Fruit fly (Drosophila melanogaster): ENCODE results near the gene CG42832.

The CG42832 gene

dm6 chr3L:11648410-11648809 is 38.5 kb downstream of the CG42832 start, which contains the start of the genes RIOK1 and Polr3H (continued):
- TF ChIP-seq CG34422 (GFP tag; IDR thresholded peaks at IDR 0.05) (peak; percentile 76; the same call in 2 of the 3 replicates), gsb (GFP tag; IDR thresholded peaks at IDR 0.05) (no peak), bbx (GFP tag; IDR thresholded peaks at IDR 0.05; ENCODE audit: partially characterized antibody) (0 out of 2 replicates have a peak, but pooled peaks have one; percentile 30), psq (GFP tag; optimal IDR thresholded peaks at IDR 0.05) (peak; percentile 10), kni (GFP tag; optimal IDR thresholded peaks at IDR 0.05) (no peak), YL-1 (GFP tag; optimal IDR thresholded peaks at IDR 0.05) (peak; percentile 81), CG15601 (tag; optimal IDR thresholded peaks at IDR 0.05) (no peak), aop (GFP tag; IDR thresholded peaks at IDR 0.05) (no peak), pho (GFP tag; optimal IDR thresholded peaks at IDR 0.05) (peak; percentile 80), pum (GFP tag; optimal IDR thresholded peaks at IDR 0.05) (peak; percentile 75), B-H1 (GFP tag; IDR thresholded peaks at IDR 0.05) (no peak; the same call in 2 of the 3 replicates), slou (GFP tag; optimal IDR thresholded peaks at IDR 0.05) (no peak), otp (GFP tag; IDR thresholded peaks at IDR 0.05) (no peak), mam (GFP tag; optimal IDR thresholded peaks at IDR 0.05) (peak; percentile 83), CG10959 (GFP tag; IDR thresholded peaks at IDR 0.05) (no peak), CG15514 (GFP tag; optimal IDR thresholded peaks at IDR 0.05) (peak; percentile 71), Ssrp (tag; optimal IDR thresholded peaks at IDR 0.05) (peak; percentile 43), bcd (GFP tag; optimal IDR thresholded peaks at IDR 0.05) (peak; percentile 55), Asciz (GFP tag; optimal IDR thresholded peaks at IDR 0.05) (no peak), Elba2 (GFP tag; optimal IDR thresholded peaks at IDR 0.05) (peak; percentile 30), CG1792 (GFP tag; optimal IDR thresholded peaks at IDR 0.05) (peak; percentile 34), ewg (GFP tag; optimal IDR thresholded peaks at IDR 0.05) (peak; percentile 34), Mad (GFP tag; optimal IDR thresholded peaks at IDR 0.05) (peak; percentile 67), shn (GFP tag; optimal IDR thresholded peaks at IDR 0.05) (peak; percentile 67), Hr3 (GFP tag; optimal IDR thresholded peaks at IDR 0.05) (peak; percentile 63), stc (GFP tag; IDR thresholded peaks at IDR 0.05) (peak; percentile 59; the same call in 1 of the 2 replicates), dan (GFP tag; IDR thresholded peaks at IDR 0.05) (no peak), luna (GFP tag; optimal IDR thresholded peaks at IDR 0.05) (no peak), Lhr (GFP tag; optimal IDR thresholded peaks at IDR 0.05) (peak; percentile 63), pfk (GFP tag; optimal IDR thresholded peaks at IDR 0.05) (no peak), CG2678 (tag; optimal IDR thresholded peaks at IDR 0.05) (no peak), Dbx (GFP tag; IDR thresholded peaks at IDR 0.05) (peak; percentile 51; the same call in 1 of the 3 replicates), Hsf (GFP tag; optimal IDR thresholded peaks at IDR 0.05) (peak; percentile 85), usp (GFP tag; optimal IDR thresholded peaks at IDR 0.05) (no peak), her (GFP tag; optimal IDR thresholded peaks at IDR 0.05) (peak; percentile 63), ara (GFP tag; IDR thresholded peaks at IDR 0.05) (peak; percentile 21; the same call in 1 of the 2 replicates), CG7271 (tag; optimal IDR thresholded peaks at IDR 0.05) (no peak), Lim3 (GFP tag; IDR thresholded peaks at IDR 0.05) (no peak), ranshi (GFP tag; IDR thresholded peaks at IDR 0.05) (peak; percentile 40; the same call in 1 of the 2 replicates), jumu (GFP tag; optimal IDR thresholded peaks at IDR 0.05) (peak; percentile 38), CG11247 (GFP tag; IDR thresholded peaks at IDR 0.05) (peak; percentile 46; the same call in 1 of the 2 replicates), CG32532 (GFP tag; IDR thresholded peaks at IDR 0.05) (peak; percentile 78), odd (GFP tag; optimal IDR thresholded peaks at IDR 0.05) (no peak), danr (GFP tag; IDR thresholded peaks at IDR 0.05) (no peak), CG17802 (tag; optimal IDR thresholded peaks at IDR 0.05) (peak; percentile 48), bowl (GFP tag; IDR thresholded peaks at IDR 0.05) (no peak), NC2α (GFP tag; optimal IDR thresholded peaks at IDR 0.05) (no peak), HLH54F (GFP tag; optimal IDR thresholded peaks at IDR 0.05) (peak; percentile 80), hth (optimal IDR thresholded peaks at IDR 0.05) (no peak), CG7556 (GFP tag; optimal IDR thresholded peaks at IDR 0.05) (no peak), Ptx1 (GFP tag; IDR thresholded peaks at IDR 0.05) (peak; percentile 63; the same call in 1 of the 2 replicates), CG6765 (GFP tag; optimal IDR thresholded peaks at IDR 0.05) (no peak)

All from whole organism, embryonic.